Worm (Caenorhabditis elegans) whole organism, midembryonic: ENCODE data around the gene W05H9.4.

Experiments
- flt-1 ChIP-seq: fragments of 200-800 bp; sonication (Bioruptor generic); IDR thresholded peaks from 2 replicates; pipeline ENCODE4 v1.3.6; 2022; ENCODE audit warnings: missing genetic modification characterization, missing compliant biosample characterization
- klf-2 ChIP-seq: fragments of 200-800 bp; sonication (Bioruptor generic); conservative IDR thresholded peaks from 2 replicates; pipeline ENCODE4 v1.3.6; 2022; ENCODE audit warnings: missing genetic modification reagents, missing genetic modification characterization, missing compliant biosample characterization
- med-1 ChIP-seq: sonication (generic microtip); optimal IDR thresholded peaks from 2 replicates; lab custom pipeline; 2017; ENCODE audit warnings: missing genetic modification characterization, mild to moderate bottlenecking, missing compliant biosample characterization, antibody characterized with exemption, missing genetic modification reagents; ENCODE audit not compliant: insufficient read depth

DNA sequence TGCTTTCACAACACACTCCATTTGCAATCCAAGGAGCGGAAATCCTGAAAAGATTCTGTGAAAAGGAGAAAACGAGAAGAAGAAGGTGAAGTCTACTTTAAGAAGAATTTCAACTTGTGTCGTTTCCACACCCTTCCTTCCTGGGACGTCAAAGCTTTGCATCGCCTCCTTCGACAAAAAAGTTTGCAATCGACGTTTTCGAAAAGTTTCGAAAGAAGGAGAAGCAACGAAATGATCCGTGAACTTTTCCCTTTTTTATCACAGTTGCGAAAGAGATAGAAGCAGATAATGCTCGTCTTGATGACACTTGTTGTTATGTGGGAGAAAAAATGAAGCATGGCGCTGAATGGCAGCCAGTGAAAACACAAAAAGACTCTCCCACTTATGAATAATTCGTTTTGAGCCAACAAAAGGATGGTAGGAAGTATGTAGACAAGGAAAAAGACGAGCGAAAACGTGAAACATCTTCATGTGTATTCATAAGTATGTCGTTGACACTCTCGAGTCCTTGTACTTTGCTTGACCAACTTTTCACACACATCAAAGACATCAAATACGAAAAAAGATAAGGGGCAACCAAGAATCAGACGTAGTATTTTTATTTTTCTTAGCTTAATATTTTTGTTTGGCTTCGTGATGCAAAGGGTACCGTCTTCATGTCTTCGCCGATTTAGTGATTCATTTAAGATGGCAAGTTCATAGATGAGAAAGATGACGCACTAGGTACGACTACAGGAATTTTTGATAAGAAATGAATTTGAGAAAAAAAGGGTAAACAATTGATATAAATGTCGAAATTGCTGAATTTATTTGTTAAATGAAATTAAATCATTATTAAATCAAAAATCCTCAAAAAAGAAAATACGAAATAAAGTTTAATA is 14.4 kb upstream of the W05H9.4 start:
- TF ChIP-seq flt-1 (no peak), med-1 (GFP tag; lab: Kevin White, UChicago) (no peak), klf-2 (no peak)
